Worm (Caenorhabditis elegans) whole organism, mixed stage, embryonic: ENCODE data around the gene K09E2.1.

Source experiments
- M03D4.4 ChIP-seq: sonication (generic microtip); optimal IDR thresholded peaks from 2 replicates; lab custom pipeline; 2017; ENCODE audit warnings: mild to moderate bottlenecking, missing genetic modification characterization, missing compliant biosample characterization
- bed-3 ChIP-seq: fragments of 200-800 bp; sonication (Bioruptor generic); optimal IDR thresholded peaks from 3 replicates; lab custom pipeline; 2018; ENCODE audit warnings: mild to moderate bottlenecking, missing genetic modification characterization, moderate library complexity, missing compliant biosample characterization
- blmp-1 ChIP-seq: fragments of 150-350 bp; optimal IDR thresholded peaks from 2 replicates; lab custom pipeline; 2014; ENCODE audit warnings: missing biosample characterization, missing genetic modification characterization
- ceh-39 ChIP-seq: fragments of 150-350 bp; optimal IDR thresholded peaks from 2 replicates; lab custom pipeline; 2014; ENCODE audit warnings: missing biosample characterization, missing genetic modification characterization
- ceh-43 ChIP-seq: fragments of 200-800 bp; sonication (Bioruptor generic); optimal IDR thresholded peaks from 2 replicates; lab custom pipeline; 2018; ENCODE audit warnings: mild to moderate bottlenecking, missing genetic modification characterization, moderate library complexity, missing compliant biosample characterization
- ceh-83 ChIP-seq: fragments of 200-800 bp; sonication (Bioruptor generic); optimal IDR thresholded peaks from 2 replicates; lab custom pipeline; 2018; ENCODE audit warnings: mild to moderate bottlenecking, missing genetic modification characterization, missing compliant biosample characterization
- ces-1 ChIP-seq: fragments of 150-350 bp; optimal IDR thresholded peaks from 2 replicates; lab custom pipeline; 2014; ENCODE audit warnings: missing biosample characterization, missing genetic modification reagents, missing genetic modification characterization
- cnd-1 ChIP-seq: fragments of 200-800 bp; sonication (Bioruptor generic); optimal IDR thresholded peaks from 2 replicates; lab custom pipeline; 2018; ENCODE audit warnings: mild to moderate bottlenecking, missing genetic modification characterization, missing compliant biosample characterization
- drap-1 ChIP-seq: fragments of 200-800 bp; sonication (Bioruptor generic); optimal IDR thresholded peaks from 3 replicates; lab custom pipeline; 2018; ENCODE audit warnings: mild to moderate bottlenecking, missing genetic modification characterization, missing compliant biosample characterization
- elt-3 ChIP-seq: fragments of 150-350 bp; optimal IDR thresholded peaks from 2 replicates; lab custom pipeline; 2014; ENCODE audit warnings: missing biosample characterization, missing genetic modification characterization
- flh-1 ChIP-seq: fragments of 200-800 bp; sonication (Bioruptor generic); optimal IDR thresholded peaks from 2 replicates; lab custom pipeline; 2018; ENCODE audit warnings: mild to moderate bottlenecking, missing genetic modification characterization, moderate library complexity, missing compliant biosample characterization
- ham-2 ChIP-seq: fragments of 200-800 bp; sonication (Bioruptor generic); optimal IDR thresholded peaks from 2 replicates; lab custom pipeline; 2018; ENCODE audit warnings: mild to moderate bottlenecking, missing genetic modification characterization, missing compliant biosample characterization
- hlh-1 ChIP-seq: fragments of 150-350 bp; optimal IDR thresholded peaks from 2 replicates; lab custom pipeline; 2014; ENCODE audit warnings: missing biosample characterization, missing genetic modification reagents, missing genetic modification characterization
- lin-13 ChIP-seq: fragments of 150-350 bp; optimal IDR thresholded peaks from 2 replicates; lab custom pipeline; 2014; ENCODE audit warnings: missing biosample characterization, missing genetic modification characterization
- lin-32 ChIP-seq: fragments of 200-800 bp; sonication (Bioruptor generic); optimal IDR thresholded peaks from 2 replicates; lab custom pipeline; 2018; ENCODE audit warnings: mild to moderate bottlenecking, missing genetic modification characterization, missing compliant biosample characterization
- lsy-2 ChIP-seq: fragments of 150-350 bp; optimal IDR thresholded peaks from 2 replicates; lab custom pipeline; 2014; ENCODE audit warnings: missing biosample characterization, missing genetic modification characterization
- mab-5 ChIP-seq: fragments of 150-350 bp; optimal IDR thresholded peaks from 2 replicates; lab custom pipeline; 2014; ENCODE audit warnings: missing biosample characterization, missing genetic modification characterization
- mep-1 ChIP-seq: fragments of 150-350 bp; optimal IDR thresholded peaks from 2 replicates; lab custom pipeline; 2017; ENCODE audit warnings: missing biosample characterization, missing genetic modification reagents, missing genetic modification characterization, inconsistent platforms
- mls-2 ChIP-seq: sonication (generic microtip); optimal IDR thresholded peaks from 2 replicates; lab custom pipeline; 2016; ENCODE audit warnings: mild to moderate bottlenecking, missing genetic modification characterization, moderate library complexity, missing compliant biosample characterization
- nhr-12 ChIP-seq: fragments of 150-350 bp; optimal IDR thresholded peaks from 2 replicates; lab custom pipeline; 2014; ENCODE audit warnings: missing biosample characterization, missing genetic modification characterization
- nhr-2 ChIP-seq: fragments of 150-350 bp; optimal IDR thresholded peaks from 2 replicates; lab custom pipeline; 2014; ENCODE audit warnings: missing biosample characterization, missing genetic modification characterization
- nhr-237 ChIP-seq: fragments of 150-350 bp; optimal IDR thresholded peaks from 2 replicates; lab custom pipeline; 2014; ENCODE audit warnings: missing biosample characterization, missing genetic modification characterization
- nhr-28 ChIP-seq: fragments of 150-350 bp; optimal IDR thresholded peaks from 2 replicates; lab custom pipeline; 2014; ENCODE audit warnings: missing biosample characterization, missing genetic modification characterization
- nhr-76 ChIP-seq: sonication (generic microtip); optimal IDR thresholded peaks from 2 replicates; lab custom pipeline; 2017; ENCODE audit warnings: missing biosample characterization, missing genetic modification characterization
- pha-4 ChIP-seq: fragments of 150-350 bp; optimal IDR thresholded peaks from 2 replicates; lab custom pipeline; 2018; ENCODE audit warnings: missing biosample characterization, missing genetic modification reagents, missing genetic modification characterization
- snpc-4 ChIP-seq: fragments of 150-350 bp; optimal IDR thresholded peaks from 2 replicates; lab custom pipeline; 2014; ENCODE audit warnings: missing biosample characterization, missing genetic modification characterization
- sptf-1 ChIP-seq: sonication (generic microtip); optimal IDR thresholded peaks from 2 replicates; lab custom pipeline; 2017; ENCODE audit warnings: mild to moderate bottlenecking, missing genetic modification characterization, moderate library complexity, missing compliant biosample characterization
- tbx-8 ChIP-seq: fragments of 200-800 bp; sonication (Bioruptor generic); optimal IDR thresholded peaks from 2 replicates; lab custom pipeline; 2018; ENCODE audit warnings: mild to moderate bottlenecking, missing genetic modification characterization, moderate library complexity, missing compliant biosample characterization
- unc-120 ChIP-seq: sonication (generic microtip); optimal IDR thresholded peaks from 2 replicates; lab custom pipeline; 2017; ENCODE audit warnings: missing genetic modification characterization, missing compliant biosample characterization; ENCODE audit not compliant: poor library complexity, severe bottlenecking
- unc-39 ChIP-seq: fragments of 150-350 bp; optimal IDR thresholded peaks from 2 replicates; lab custom pipeline; 2014; ENCODE audit warnings: missing biosample characterization, missing genetic modification characterization
- unc-62 ChIP-seq: fragments of 150-350 bp; optimal IDR thresholded peaks from 2 replicates; lab custom pipeline; 2014; ENCODE audit warnings: missing biosample characterization, missing genetic modification reagents, missing genetic modification characterization
- zip-8 ChIP-seq: fragments of 150-350 bp; optimal IDR thresholded peaks from 2 replicates; lab custom pipeline; 2014; ENCODE audit warnings: missing biosample characterization, missing genetic modification characterization
- ztf-11 ChIP-seq: fragments of 150-350 bp; optimal IDR thresholded peaks from 2 replicates; lab custom pipeline; 2014; ENCODE audit warnings: missing biosample characterization, missing genetic modification characterization

The K09E2.1 gene

DNA sequence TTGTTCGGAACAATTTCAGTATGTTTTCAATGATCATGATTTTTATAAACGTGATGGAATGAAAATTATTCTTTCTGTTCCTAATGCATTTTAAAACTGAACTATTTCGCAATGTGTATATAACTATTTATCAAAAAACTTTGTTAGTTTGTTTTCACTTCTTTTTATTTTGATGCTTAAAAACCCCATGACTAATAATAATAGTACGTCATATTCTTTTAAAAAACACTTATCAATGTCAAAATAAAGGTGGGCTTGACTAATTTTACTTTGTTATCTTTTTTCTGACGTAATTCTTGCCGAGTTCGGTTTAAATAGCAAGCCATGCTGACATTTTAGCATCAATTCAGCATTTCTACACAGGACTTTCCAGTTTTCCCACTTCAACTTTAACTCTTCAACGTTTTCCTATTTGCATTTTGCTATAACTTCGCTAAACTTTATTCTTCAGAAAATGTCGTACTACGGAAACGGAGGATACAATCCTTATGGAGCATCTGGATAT is 29.5 kb downstream of the K09E2.1 start, which contains the start of gene F53A9.1:
TSS of gene F53A9.1 (plus strand) at position 455 of the 505 bp plus-strand sequence.
- TF ChIP-seq mep-1 (tag; lab: Kevin White, UChicago) (no peak), blmp-1 (tag; lab: Kevin White, UChicago) (no peak), ceh-39 (tag; lab: Kevin White, UChicago) (no peak), nhr-237 (no peak), unc-120 (tag; lab: Kevin White, UChicago) (no peak)

DNA sequence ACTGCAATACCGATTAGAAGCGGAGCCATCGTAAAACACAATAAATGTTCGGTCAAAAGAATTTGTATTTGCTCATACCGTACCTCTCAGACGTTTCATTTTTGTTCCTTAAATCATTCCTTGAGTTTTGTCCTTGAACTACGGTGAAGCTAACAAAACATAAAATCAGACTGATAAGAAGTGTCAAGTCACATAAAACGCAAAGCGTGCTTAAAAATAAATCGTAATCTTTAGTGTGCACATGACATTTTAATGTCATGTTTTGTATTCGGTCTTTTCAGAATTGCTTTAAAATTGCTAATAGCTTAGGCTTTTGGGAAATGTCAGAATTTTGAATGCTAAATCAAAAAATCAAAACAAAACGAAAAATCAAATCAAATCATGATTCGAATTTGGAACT is 31.0 kb downstream of the K09E2.1 start:
- TF ChIP-seq nhr-12, result no peak
- TF ChIP-seq ztf-11 (tag; lab: Kevin White, UChicago), result no peak
- TF ChIP-seq ceh-83 (GFP tag; lab: Kevin White, UChicago), result no peak
- TF ChIP-seq tbx-8 (GFP tag; lab: Kevin White, UChicago), result no peak
- no peak for TF ChIP-seq lin-32 (GFP tag; lab: Kevin White, UChicago)
- TF ChIP-seq hlh-1 (tag; lab: Kevin White, UChicago), result no peak
- TF ChIP-seq mep-1 (tag; lab: Kevin White, UChicago), result no peak

DNA sequence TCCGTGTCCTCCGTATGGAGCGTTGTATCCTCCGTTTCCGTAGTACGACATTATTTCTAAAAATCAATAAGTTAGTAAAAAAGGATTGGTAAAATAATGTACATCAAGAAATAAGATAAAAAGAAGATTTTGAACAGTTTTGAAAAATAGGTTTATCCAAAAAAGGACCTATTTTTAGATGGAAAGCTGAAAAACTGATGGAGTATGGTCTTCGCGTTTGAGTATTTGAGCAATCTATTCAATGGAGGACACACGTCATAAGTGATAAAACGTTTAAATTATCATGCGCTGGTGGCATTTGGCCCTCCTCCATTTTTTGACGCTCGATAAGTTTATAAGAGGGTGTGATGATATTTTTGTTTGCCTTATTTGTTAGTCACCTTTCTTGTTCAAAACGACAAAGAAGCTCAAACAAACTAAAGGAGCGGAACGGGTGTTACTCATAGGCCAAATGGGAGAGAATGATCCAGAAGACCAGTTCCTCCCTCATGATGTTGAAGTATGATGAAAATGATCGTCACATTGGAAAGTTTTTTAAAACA is 32.1 kb downstream of the K09E2.1 start, which contains the start of gene F53A9.6:
TSS of gene F53A9.6 (minus strand) at position 51 of the 542 bp plus-strand sequence.
- TF ChIP-seq M03D4.4 (no peak), pha-4 (tag; lab: Kevin White, UChicago) (no peak), tbx-8 (GFP tag; lab: Kevin White, UChicago) (no peak), cnd-1 (no peak), unc-62 (GFP tag; lab: Kevin White, UChicago) (no peak), unc-120 (tag; lab: Kevin White, UChicago) (no peak), lsy-2 (no peak), hlh-1 (tag; lab: Kevin White, UChicago) (no peak), mab-5 (tag; lab: Kevin White, UChicago) (no peak), drap-1 (no peak), lin-13 (tag; lab: Kevin White, UChicago) (no peak), sptf-1 (tag; lab: Kevin White, UChicago) (no peak)

DNA sequence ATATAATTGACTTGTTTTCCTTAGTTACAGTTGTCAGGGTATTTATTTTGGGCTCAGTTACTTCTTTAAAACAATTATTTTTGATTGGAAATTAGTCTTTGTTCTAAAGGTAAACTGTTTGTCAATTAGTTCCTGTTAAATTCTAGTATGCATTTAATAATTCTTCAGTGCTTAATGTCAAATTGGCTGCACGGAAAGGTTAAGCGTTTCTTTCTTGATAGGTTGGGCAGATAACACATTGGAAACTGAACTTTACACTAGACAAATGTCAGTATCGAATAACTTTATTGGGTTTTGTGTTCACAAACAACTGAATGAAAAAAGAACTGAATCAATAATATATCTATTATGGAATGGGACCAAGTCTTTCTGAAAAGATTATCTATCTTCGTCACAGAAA is 33.1 kb downstream of the K09E2.1 start:
- TF ChIP-seq nhr-76 (tag; lab: Kevin White, UChicago) (no peak), nhr-12 (no peak), ces-1 (GFP tag; lab: Kevin White, UChicago) (no peak), ceh-83 (GFP tag; lab: Kevin White, UChicago) (no peak), nhr-2 (tag; lab: Kevin White, UChicago) (no peak), ham-2 (GFP tag; lab: Kevin White, UChicago) (no peak), pha-4 (tag; lab: Kevin White, UChicago) (no peak), ztf-11 (tag; lab: Kevin White, UChicago) (no peak), snpc-4 (tag; lab: Kevin White, UChicago) (no peak), lin-32 (GFP tag; lab: Kevin White, UChicago) (no peak), mab-5 (tag; lab: Kevin White, UChicago) (no peak), flh-1 (GFP tag; lab: Kevin White, UChicago) (no peak), elt-3 (tag; lab: Kevin White, UChicago) (no peak), bed-3 (GFP tag; lab: Kevin White, UChicago) (no peak), ceh-43 (no peak), unc-62 (GFP tag; lab: Kevin White, UChicago) (no peak), zip-8 (no peak), mls-2 (tag; lab: Kevin White, UChicago) (no peak), cnd-1 (no peak), drap-1 (no peak)

DNA sequence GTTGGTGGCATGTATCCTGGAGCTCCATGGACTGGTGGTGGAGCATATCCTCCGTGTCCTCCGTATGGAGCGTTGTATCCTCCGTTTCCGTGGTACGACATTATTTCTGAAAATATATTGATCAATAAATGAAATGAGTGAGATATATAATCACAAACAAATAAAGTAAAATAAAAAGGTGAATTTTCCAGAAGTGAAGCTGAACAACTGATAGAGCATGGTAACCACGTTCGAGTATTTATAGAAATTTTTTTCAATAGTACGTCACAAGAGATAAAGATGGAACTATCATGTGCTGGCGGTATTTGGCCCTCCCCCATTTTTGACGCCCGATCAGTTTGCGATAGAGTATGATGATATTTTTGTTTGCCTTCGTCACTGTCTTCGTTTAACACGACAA is 35.1 kb downstream of the K09E2.1 start, which contains the start of gene F53A9.7:
TSS of gene F53A9.7 (minus strand) at position 101 of the 400 bp plus-strand sequence.
- TF ChIP-seq pha-4 (tag; lab: Kevin White, UChicago), result no peak
- TF ChIP-seq elt-3 (tag; lab: Kevin White, UChicago), result no peak
- no peak for TF ChIP-seq M03D4.4
- TF ChIP-seq unc-62 (GFP tag; lab: Kevin White, UChicago), result no peak
- no peak for TF ChIP-seq mls-2 (tag; lab: Kevin White, UChicago)
- TF ChIP-seq ceh-39 (tag; lab: Kevin White, UChicago), result no peak
- TF ChIP-seq mab-5 (tag; lab: Kevin White, UChicago), result no peak
- TF ChIP-seq nhr-28 (tag; lab: Kevin White, UChicago), result no peak
- TF ChIP-seq unc-39, result no peak
- TF ChIP-seq, all 35 proteins: peak for 0
